Fruit fly (Drosophila melanogaster) whole organism, wandering third instar larva: ENCODE measurements around the gene CG42714.
A peak's percentile ranks its signal among the peaks of the same experiment; 100 is the strongest.

Experiments used
- Abd-B ChIP-seq: fragments of >200 bp; optimal IDR thresholded peaks from 2 replicates; lab custom pipeline; 2017; ENCODE audit warnings: missing biosample characterization, missing genetic modification characterization
- GATAd ChIP-seq: sonication (Bioruptor generic); optimal IDR thresholded peaks from 2 replicates; lab custom pipeline; 2016; ENCODE audit warnings: missing biosample characterization, missing genetic modification characterization
- Hnf4 ChIP-seq: fragments of 200-800 bp; sonication (Bioruptor generic); optimal IDR thresholded peaks from 2 replicates; lab custom pipeline; 2016; ENCODE audit warnings: missing biosample characterization, mild to moderate bottlenecking, missing genetic modification characterization
- N ChIP-seq: fragments of >200 bp; optimal IDR thresholded peaks from 2 replicates; lab custom pipeline; 2018; ENCODE audit warnings: missing biosample characterization, missing external identifiers, missing genetic modification characterization
- Sp1 ChIP-seq: fragments of 200-800 bp; sonication (Bioruptor generic); optimal IDR thresholded peaks from 3 replicates; lab custom pipeline; 2019; ENCODE audit warnings: missing biosample characterization, mild to moderate bottlenecking, missing genetic modification characterization, moderate library complexity
- br ChIP-seq: fragments of 200-800 bp; sonication (Bioruptor generic); optimal IDR thresholded peaks from 2 replicates; lab custom pipeline; 2016; ENCODE audit warnings: missing biosample characterization, missing genetic modification characterization
- dmrt93B ChIP-seq: fragments of 200-800 bp; sonication (Bioruptor generic); optimal IDR thresholded peaks from 2 replicates; lab custom pipeline; 2018; ENCODE audit warnings: missing biosample characterization, mild to moderate bottlenecking, missing genetic modification characterization
- fru ChIP-seq: fragments of 200-800 bp; sonication (Bioruptor generic); optimal IDR thresholded peaks from 3 replicates; lab custom pipeline; 2016; ENCODE audit warnings: missing biosample characterization, mild to moderate bottlenecking, missing genetic modification characterization
- psq ChIP-seq: fragments of 200-800 bp; sonication (Bioruptor generic); optimal IDR thresholded peaks from 3 replicates; lab custom pipeline; 2017; ENCODE audit warnings: missing biosample characterization, mild to moderate bottlenecking, missing genetic modification characterization, moderate library complexity
- sage ChIP-seq: fragments of 200-800 bp; sonication (Bioruptor generic); optimal IDR thresholded peaks from 2 replicates; lab custom pipeline; 2016; ENCODE audit warnings: missing biosample characterization, mild to moderate bottlenecking, missing genetic modification characterization
- usp ChIP-seq: fragments of >200 bp; optimal IDR thresholded peaks from 2 replicates; lab custom pipeline; 2017; ENCODE audit warnings: missing biosample characterization, missing genetic modification characterization

dm6 chr3L:6184884-6185438 is 48.9 kb downstream of the CG42714 start, which contains the start of the genes D19B and CG43293:
- TF ChIP-seq fru (GFP tag; lab: Kevin White, UChicago) (peak; percentile 80), N (GFP tag; lab: Kevin White, UChicago) (no peak), psq (GFP tag; lab: Kevin White, UChicago) (peak; percentile 85), Hnf4 (GFP tag; lab: Kevin White, UChicago) (no peak), dmrt93B (GFP tag; lab: Kevin White, UChicago) (peak; percentile 47), Sp1 (GFP tag; lab: Kevin White, UChicago) (peak; percentile 74), usp (GFP tag; lab: Kevin White, UChicago) (no peak), Abd-B (GFP tag; lab: Kevin White, UChicago) (no peak), sage (GFP tag; lab: Kevin White, UChicago) (no peak), GATAd (GFP tag; lab: Kevin White, UChicago) (peak; percentile 70), br (GFP tag; lab: Kevin White, UChicago) (peak; percentile 82)
